Fruit fly (Drosophila melanogaster) whole organism, wandering third instar larva: ENCODE data around the gene tey.

Experiments
- Abd-B ChIP-seq: fragments of >200 bp; optimal IDR thresholded peaks from 2 replicates; lab custom pipeline; 2017; ENCODE audit warnings: missing biosample characterization, missing genetic modification characterization
- CG32264 ChIP-seq: fragments of 200-800 bp; sonication (Bioruptor generic); optimal IDR thresholded peaks from 2 replicates; lab custom pipeline; 2016; ENCODE audit warnings: missing biosample characterization, missing genetic modification characterization
- CG9705 ChIP-seq: fragments of 200-800 bp; sonication (Bioruptor generic); optimal IDR thresholded peaks from 2 replicates; lab custom pipeline; 2018; ENCODE audit warnings: missing biosample characterization, mild to moderate bottlenecking, missing genetic modification characterization
- CrebA ChIP-seq: fragments of 200-800 bp; sonication (Bioruptor generic); optimal IDR thresholded peaks from 2 replicates; lab custom pipeline; 2016; ENCODE audit warnings: missing biosample characterization, mild to moderate bottlenecking, missing genetic modification characterization, borderline replicate concordance
- Dfd ChIP-seq: fragments of >200 bp; optimal IDR thresholded peaks from 2 replicates; lab custom pipeline; 2017; ENCODE audit warnings: missing biosample characterization, missing genetic modification characterization
- Dif ChIP-seq: fragments of 200-275, 200-300 bp; sonication (Bioruptor generic); optimal IDR thresholded peaks from 2 replicates; lab custom pipeline; 2018; ENCODE audit warnings: missing biosample characterization, missing genetic modification characterization; ENCODE audit not compliant: partially characterized antibody
- GATAd ChIP-seq: sonication (Bioruptor generic); optimal IDR thresholded peaks from 2 replicates; lab custom pipeline; 2016; ENCODE audit warnings: missing biosample characterization, missing genetic modification characterization
- HLH106 ChIP-seq: fragments of 200-800 bp; optimal IDR thresholded peaks from 3 replicates; lab custom pipeline; 2019; ENCODE audit warnings: missing biosample characterization, mild to moderate bottlenecking, missing genetic modification characterization, moderate library complexity
- Hnf4 ChIP-seq: fragments of 200-800 bp; sonication (Bioruptor generic); optimal IDR thresholded peaks from 2 replicates; lab custom pipeline; 2016; ENCODE audit warnings: missing biosample characterization, mild to moderate bottlenecking, missing genetic modification characterization
- Hr78 ChIP-seq: fragments of >200 bp; optimal IDR thresholded peaks from 2 replicates; lab custom pipeline; 2017; ENCODE audit warnings: missing biosample characterization, missing genetic modification characterization
- Hr83 ChIP-seq: fragments of 200-300 bp; sonication (Bioruptor generic); optimal IDR thresholded peaks from 2 replicates; lab custom pipeline; 2016; ENCODE audit warnings: missing biosample characterization, mild to moderate bottlenecking, missing genetic modification characterization, moderate library complexity; ENCODE audit not compliant: poor library complexity, severe bottlenecking
- Jra ChIP-seq: sonication (Bioruptor generic); optimal IDR thresholded peaks from 2 replicates; lab custom pipeline; 2016; ENCODE audit warnings: missing biosample characterization, missing genetic modification characterization
- Mio ChIP-seq: sonication (Bioruptor generic); optimal IDR thresholded peaks from 2 replicates; lab custom pipeline; 2016; ENCODE audit warnings: missing biosample characterization, missing genetic modification characterization
- Myc ChIP-seq: fragments of >200 bp; optimal IDR thresholded peaks from 2 replicates; lab custom pipeline; 2017
- OdsH ChIP-seq: fragments of 200-800 bp; sonication (Bioruptor generic); optimal IDR thresholded peaks from 2 replicates; lab custom pipeline; 2016; ENCODE audit warnings: missing biosample characterization, mild to moderate bottlenecking, missing genetic modification characterization
- Rel ChIP-seq, 2 experiments: fragments of 200-800 bp; sonication (Bioruptor generic) in 1 of 2; optimal IDR thresholded peaks; 2 replicates in 1 of 2; 3 replicates in 1 of 2; lab custom pipeline; 2016 to 2019; ENCODE audit warnings: mild to moderate bottlenecking in 2 of 2, missing biosample characterization in 2 of 2, missing genetic modification characterization in 2 of 2, moderate library complexity in 1 of 2
- Sp1 ChIP-seq: fragments of 200-800 bp; sonication (Bioruptor generic); optimal IDR thresholded peaks from 3 replicates; lab custom pipeline; 2019; ENCODE audit warnings: missing biosample characterization, mild to moderate bottlenecking, missing genetic modification characterization, moderate library complexity
- Vsx2 ChIP-seq: fragments of 200-300, 225-300 bp; sonication (Bioruptor generic); optimal IDR thresholded peaks from 2 replicates; lab custom pipeline; 2018; ENCODE audit warnings: missing biosample characterization, missing genetic modification characterization; ENCODE audit not compliant: partially characterized antibody
- br ChIP-seq: fragments of 200-800 bp; sonication (Bioruptor generic); optimal IDR thresholded peaks from 2 replicates; lab custom pipeline; 2016; ENCODE audit warnings: missing biosample characterization, missing genetic modification characterization
- brk ChIP-seq: fragments of 200-800 bp; sonication (Bioruptor generic); optimal IDR thresholded peaks from 2 replicates; lab custom pipeline; 2016; ENCODE audit warnings: missing biosample characterization, mild to moderate bottlenecking, missing genetic modification characterization
- dl ChIP-seq, 2 experiments: fragments of 175-275, 200-275 bp in 1 of 2; fragments of 200-275 bp in 1 of 2; sonication (Bioruptor generic); optimal IDR thresholded peaks; lab custom pipeline; 2018; ENCODE audit warnings: mild to moderate bottlenecking in 2 of 2, missing biosample characterization in 2 of 2, missing genetic modification characterization in 2 of 2, moderate library complexity in 2 of 2; ENCODE audit not compliant: partially characterized antibody in 2 of 2, insufficient read depth in 1 of 2
- dsf ChIP-seq: sonication (Bioruptor generic); optimal IDR thresholded peaks from 2 replicates; lab custom pipeline; 2016; ENCODE audit warnings: missing biosample characterization, missing genetic modification characterization, borderline replicate concordance
- ey ChIP-seq: fragments of 200-800 bp; sonication (Bioruptor generic); optimal IDR thresholded peaks from 2 replicates; lab custom pipeline; 2016; ENCODE audit warnings: missing biosample characterization, missing genetic modification characterization
- foxo ChIP-seq, 2 experiments: fragments of 200-800 bp; sonication (Bioruptor generic); optimal IDR thresholded peaks; 2 replicates in 1 of 2; 3 replicates in 1 of 2; lab custom pipeline; 2016 to 2017; ENCODE audit warnings: missing biosample characterization in 2 of 2, missing genetic modification characterization in 2 of 2
- fru ChIP-seq: fragments of 200-800 bp; sonication (Bioruptor generic); optimal IDR thresholded peaks from 3 replicates; lab custom pipeline; 2016; ENCODE audit warnings: missing biosample characterization, mild to moderate bottlenecking, missing genetic modification characterization
- h ChIP-seq: fragments of 200-800 bp; sonication (Bioruptor generic); optimal IDR thresholded peaks from 3 replicates; lab custom pipeline; 2016; ENCODE audit warnings: missing biosample characterization, mild to moderate bottlenecking, missing genetic modification characterization
- jim ChIP-seq: fragments of 175-275, 200-325 bp; sonication (Bioruptor generic); optimal IDR thresholded peaks from 2 replicates; lab custom pipeline; 2016; ENCODE audit warnings: missing biosample characterization, mild to moderate bottlenecking, missing genetic modification characterization
- lola ChIP-seq: fragments of >200 bp; optimal IDR thresholded peaks from 2 replicates; lab custom pipeline; 2017; ENCODE audit warnings: missing biosample characterization, missing genetic modification characterization
- pan ChIP-seq: fragments of >200 bp; optimal IDR thresholded peaks from 2 replicates; lab custom pipeline; 2017
- psq ChIP-seq: fragments of 200-800 bp; sonication (Bioruptor generic); optimal IDR thresholded peaks from 3 replicates; lab custom pipeline; 2017; ENCODE audit warnings: missing biosample characterization, mild to moderate bottlenecking, missing genetic modification characterization, moderate library complexity
- rgr ChIP-seq: fragments of 200-800 bp; sonication (Bioruptor generic); optimal IDR thresholded peaks from 3 replicates; lab custom pipeline; 2016; ENCODE audit warnings: missing biosample characterization, mild to moderate bottlenecking, missing genetic modification characterization
- sage ChIP-seq: fragments of 200-800 bp; sonication (Bioruptor generic); optimal IDR thresholded peaks from 2 replicates; lab custom pipeline; 2016; ENCODE audit warnings: missing biosample characterization, mild to moderate bottlenecking, missing genetic modification characterization
- sv ChIP-seq: fragments of 200-800 bp; sonication (Bioruptor generic); optimal IDR thresholded peaks from 3 replicates; lab custom pipeline; 2016; ENCODE audit warnings: missing biosample characterization, missing genetic modification characterization
- tai ChIP-seq: sonication (Bioruptor generic); optimal IDR thresholded peaks from 2 replicates; lab custom pipeline; 2016; ENCODE audit warnings: missing biosample characterization, missing genetic modification characterization
- usp ChIP-seq: fragments of >200 bp; optimal IDR thresholded peaks from 2 replicates; lab custom pipeline; 2017; ENCODE audit warnings: missing biosample characterization, missing genetic modification characterization
- woc ChIP-seq: sonication (Bioruptor generic); optimal IDR thresholded peaks from 2 replicates; lab custom pipeline; 2016; ENCODE audit warnings: missing biosample characterization, mild to moderate bottlenecking, missing genetic modification characterization

tey gene

DNA sequence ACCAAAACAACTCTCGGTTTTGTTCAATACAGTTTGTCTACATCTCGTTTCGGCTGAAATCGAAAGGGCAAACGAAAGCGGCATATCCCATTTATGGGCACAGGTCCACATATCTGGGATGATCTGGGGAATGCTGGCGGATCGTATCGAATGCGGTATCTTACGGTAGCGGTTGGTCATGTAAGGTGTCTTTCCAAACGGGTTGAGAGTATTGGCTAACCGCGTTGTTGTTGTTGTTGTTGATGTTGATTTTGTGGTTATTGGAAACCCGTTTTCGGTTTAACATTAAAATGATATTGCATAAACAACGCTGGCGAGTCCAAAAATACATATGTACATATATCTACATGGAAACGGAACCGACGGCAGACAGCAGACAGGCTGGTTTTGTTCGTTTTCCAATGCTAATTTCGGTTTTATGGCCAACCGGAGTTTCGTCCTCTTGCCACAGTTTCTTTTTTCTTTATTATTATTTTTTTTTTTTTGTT, 30.3 kb upstream of the tey start:
- TF ChIP-seq OdsH (GFP tag; lab: Kevin White, UChicago), result no peak
- peak; percentile 34 for TF ChIP-seq Vsx2 (GFP tag; lab: Kevin White, UChicago)
- TF ChIP-seq Rel (GFP tag; optimal IDR thresholded peaks at IDR 0.05; lab: Kevin White, UChicago), result peak; percentile 51
- no peak for TF ChIP-seq Rel (tag; optimal IDR thresholded peaks at IDR 0.05; lab: Kevin White, UChicago)
- TF ChIP-seq Mio (GFP tag; lab: Kevin White, UChicago), result no peak
- no peak for TF ChIP-seq dl (GFP tag; optimal IDR thresholded peaks at IDR 0.05; lab: Kevin White, UChicago; ENCODE audit: insufficient read depth in 1 of 2, partially characterized antibody in 2 of 2)
- TF ChIP-seq, all 38 proteins: peak for 2

- TF ChIP-seq Abd-B (GFP tag; lab: Kevin White, UChicago) (no peak), foxo (GFP tag; optimal IDR thresholded peaks at IDR 0.05; lab: Kevin White, UChicago) (peak in 1 of 2 experiments; percentile 56), sage (GFP tag; lab: Kevin White, UChicago) (no peak), GATAd (GFP tag; lab: Kevin White, UChicago) (no peak), Rel (GFP tag; optimal IDR thresholded peaks at IDR 0.05; lab: Kevin White, UChicago) (no peak), Rel (tag; optimal IDR thresholded peaks at IDR 0.05; lab: Kevin White, UChicago) (peak; percentile 40), HLH106 (tag; lab: Kevin White, UChicago) (peak; percentile 60), rgr (GFP tag; lab: Kevin White, UChicago) (peak; percentile 32), ey (peak; percentile 7), sv (GFP tag; lab: Kevin White, UChicago) (peak; percentile 10), Hr83 (peak; percentile 16)
These were observed 23.3 kb upstream of the tey start, which contains the start of the genes CG8765 and Gbeta76C for dm6 chr3L:19687200-19687687. TSS of gene CG8765 (minus strand) at chr3L:19687353. TSS of gene Gbeta76C (plus strand) at chr3L:19687637.

- no peak for TF ChIP-seq Mio (GFP tag; lab: Kevin White, UChicago)
- no peak for TF ChIP-seq Sp1
- TF ChIP-seq CrebA (GFP tag; lab: Kevin White, UChicago), result no peak
- no peak for TF ChIP-seq rgr (GFP tag; lab: Kevin White, UChicago)
- TF ChIP-seq woc (GFP tag; lab: Kevin White, UChicago), result no peak
- TF ChIP-seq CG9705 (GFP tag; lab: Kevin White, UChicago), result no peak
- no peak for TF ChIP-seq Rel (GFP tag; optimal IDR thresholded peaks at IDR 0.05; lab: Kevin White, UChicago)
- TF ChIP-seq Rel (tag; optimal IDR thresholded peaks at IDR 0.05; lab: Kevin White, UChicago), result no peak
These were observed 19.6 kb upstream of the tey start for dm6 chr3L:19683520-19683919.

- peak; percentile 64 for TF ChIP-seq Vsx2 (GFP tag; lab: Kevin White, UChicago)
- TF ChIP-seq Dif (GFP tag; lab: Kevin White, UChicago), result peak; percentile 84
- no peak for TF ChIP-seq HLH106 (tag; lab: Kevin White, UChicago)
- TF ChIP-seq, all 38 proteins: peak for 2
These were observed 19.0 kb upstream of the tey start for dm6 chr3L:19682902-19683301.

dm6 chr3L:19676050-19676449, 12.1 kb upstream of the tey start:
- TF ChIP-seq Vsx2 (GFP tag; lab: Kevin White, UChicago) (no peak), fru (peak; percentile 68), Abd-B (GFP tag; lab: Kevin White, UChicago) (no peak), Dif (GFP tag; lab: Kevin White, UChicago) (no peak), sv (GFP tag; lab: Kevin White, UChicago) (no peak), Hr83 (no peak), sage (GFP tag; lab: Kevin White, UChicago) (no peak), Mio (GFP tag; lab: Kevin White, UChicago) (no peak), CG32264 (GFP tag; lab: Kevin White, UChicago) (no peak), CrebA (GFP tag; lab: Kevin White, UChicago) (no peak), rgr (GFP tag; lab: Kevin White, UChicago) (peak; percentile 8), Jra (GFP tag; lab: Kevin White, UChicago) (no peak), dsf (GFP tag; lab: Kevin White, UChicago) (no peak), lola (no peak), Hnf4 (GFP tag; lab: Kevin White, UChicago) (no peak), h (GFP tag; lab: Kevin White, UChicago) (peak; percentile 56), Rel (GFP tag; optimal IDR thresholded peaks at IDR 0.05; lab: Kevin White, UChicago) (no peak), Rel (tag; optimal IDR thresholded peaks at IDR 0.05; lab: Kevin White, UChicago) (no peak), psq (GFP tag; lab: Kevin White, UChicago) (peak; percentile 12), Myc (lab: Kevin White, UChicago) (no peak), CG9705 (GFP tag; lab: Kevin White, UChicago) (peak; percentile 4), woc (GFP tag; lab: Kevin White, UChicago) (peak; percentile 48), tai (no peak), jim (no peak), Dfd (peak; percentile 61), ey (no peak), dl (GFP tag; optimal IDR thresholded peaks at IDR 0.05; lab: Kevin White, UChicago; ENCODE audit: insufficient read depth in 1 of 2, partially characterized antibody in 2 of 2) (no peak), HLH106 (tag; lab: Kevin White, UChicago) (peak; percentile 48), brk (GFP tag; lab: Kevin White, UChicago) (no peak), usp (no peak), Hr78 (GFP tag; lab: Kevin White, UChicago) (no peak), foxo (GFP tag; optimal IDR thresholded peaks at IDR 0.05; lab: Kevin White, UChicago) (peak in 1 of 2 experiments; percentile 65), OdsH (GFP tag; lab: Kevin White, UChicago) (no peak), pan (no peak), br (GFP tag; lab: Kevin White, UChicago) (no peak)
